Fruit fly (Drosophila melanogaster): ENCODE data around the gene Tsp74F.

dm6 chr3L:17898606-17899005 is 2.9 kb upstream of the Tsp74F start:
- TF ChIP-seq Abd-B (GFP tag; optimal IDR thresholded peaks at IDR 0.05) (no peak), usp (GFP tag; optimal IDR thresholded peaks at IDR 0.05) (no peak)

Data from whole organism, wandering third instar larva.